Worm (Caenorhabditis elegans) whole organism, L1 larva: ENCODE data around the gene C04C3.4.
"Not testable (repeated sequence)": the region's sequence is repeated elsewhere in the genome, so short reads cannot be mapped to it uniquely, and the experiment has no call there.

Experiments used
- C34B4.2 ChIP-seq: sonication (generic microtip); optimal IDR thresholded peaks from 2 replicates; lab custom pipeline; 2017; ENCODE audit warnings: mild to moderate bottlenecking, missing genetic modification characterization, missing compliant biosample characterization
- F16B12.6 ChIP-seq: fragments of 150-350 bp; optimal IDR thresholded peaks from 2 replicates; lab custom pipeline; 2014; ENCODE audit warnings: missing biosample characterization, missing genetic modification characterization
- alr-1 ChIP-seq: fragments of 200-800 bp; sonication (Bioruptor generic); optimal IDR thresholded peaks from 2 replicates; lab custom pipeline; 2018; ENCODE audit warnings: borderline replicate concordance, mild to moderate bottlenecking, missing genetic modification characterization, missing compliant biosample characterization
- aly-2 ChIP-seq: fragments of 150-350 bp; optimal IDR thresholded peaks from 2 replicates; lab custom pipeline; 2014; ENCODE audit warnings: missing biosample characterization, missing genetic modification characterization
- ama-1 ChIP-seq: fragments of 150-350 bp; optimal IDR thresholded peaks from 2 replicates; lab custom pipeline; 2014
- blmp-1 ChIP-seq: fragments of 150-350 bp; optimal IDR thresholded peaks from 2 replicates; lab custom pipeline; 2014; ENCODE audit warnings: missing biosample characterization, missing genetic modification characterization
- ceh-90 ChIP-seq: sonication (generic microtip); optimal IDR thresholded peaks from 2 replicates; lab custom pipeline; 2016; ENCODE audit warnings: missing genetic modification characterization, missing compliant biosample characterization
- elt-2 ChIP-seq: sonication (generic microtip); optimal IDR thresholded peaks from 2 replicates; lab custom pipeline; 2016; ENCODE audit warnings: missing genetic modification characterization, mild to moderate bottlenecking, inconsistent platforms, missing compliant biosample characterization, missing genetic modification reagents
- elt-3 ChIP-seq, 6 experiments: fragments of 150-350 bp in 1 of 6; sonication (generic microtip); optimal IDR thresholded peaks; 2 replicates each; lab custom pipeline; 2017 to 2018; ENCODE audit warnings: missing biosample characterization in 6 of 6, missing genetic modification characterization in 6 of 6, inconsistent platforms in 1 of 6
- fkh-4 ChIP-seq: sonication (generic microtip); optimal IDR thresholded peaks from 2 replicates; lab custom pipeline; 2016; ENCODE audit warnings: missing compliant biosample characterization, missing genetic modification characterization, borderline replicate concordance
- fos-1 ChIP-seq: fragments of 150-350 bp; optimal IDR thresholded peaks from 2 replicates; lab custom pipeline; 2014; ENCODE audit warnings: missing biosample characterization, missing genetic modification characterization
- hpl-2 ChIP-seq: fragments of 150-350 bp; optimal IDR thresholded peaks from 2 replicates; lab custom pipeline; 2014; ENCODE audit warnings: missing biosample characterization, missing genetic modification reagents, missing genetic modification characterization
- irx-1 ChIP-seq: sonication (generic microtip); optimal IDR thresholded peaks from 2 replicates; lab custom pipeline; 2016; ENCODE audit warnings: missing genetic modification characterization, missing compliant biosample characterization
- isw-1 ChIP-seq: fragments of 200-800 bp; sonication (Bioruptor generic); IDR thresholded peaks from 2 replicates; pipeline ENCODE4 v1.3.6; 2022; ENCODE audit warnings: missing genetic modification characterization, missing compliant biosample characterization
- mab-9 ChIP-seq: fragments of 200-800 bp; sonication (Bioruptor generic); IDR thresholded peaks from 2 replicates; pipeline ENCODE4 v1.3.6; 2022; ENCODE audit warnings: missing genetic modification reagents, missing genetic modification characterization, missing compliant biosample characterization
- mep-1 ChIP-seq: fragments of 150-350 bp; optimal IDR thresholded peaks from 2 replicates; lab custom pipeline; 2014; ENCODE audit warnings: missing biosample characterization, missing genetic modification characterization
- nhr-11 ChIP-seq: fragments of 150-350 bp; optimal IDR thresholded peaks from 2 replicates; lab custom pipeline; 2014; ENCODE audit warnings: missing biosample characterization, missing genetic modification characterization
- nhr-12 ChIP-seq: sonication (generic microtip); optimal IDR thresholded peaks from 2 replicates; lab custom pipeline; 2017; ENCODE audit warnings: missing biosample characterization, missing genetic modification characterization
- nhr-19 ChIP-seq: fragments of 200-800 bp; sonication (Bioruptor generic); conservative IDR thresholded peaks from 2 replicates; pipeline ENCODE4 v1.3.6; 2022; ENCODE audit warnings: missing genetic modification characterization, missing compliant biosample characterization
- nhr-28 ChIP-seq: fragments of 150-350 bp; optimal IDR thresholded peaks from 2 replicates; lab custom pipeline; 2014; ENCODE audit warnings: missing biosample characterization, missing genetic modification characterization
- nhr-47 ChIP-seq: sonication (generic microtip); optimal IDR thresholded peaks from 2 replicates; lab custom pipeline; 2016; ENCODE audit warnings: mild to moderate bottlenecking, missing genetic modification characterization, moderate library complexity, missing compliant biosample characterization
- nhr-71 ChIP-seq: sonication (generic microtip); optimal IDR thresholded peaks from 2 replicates; lab custom pipeline; 2016; ENCODE audit warnings: mild to moderate bottlenecking, missing genetic modification characterization, moderate library complexity, missing compliant biosample characterization
- nhr-76 ChIP-seq: sonication (generic microtip); optimal IDR thresholded peaks from 2 replicates; lab custom pipeline; 2017; ENCODE audit warnings: missing biosample characterization, missing genetic modification characterization
- nhr-77 ChIP-seq: fragments of 150-350 bp; optimal IDR thresholded peaks from 2 replicates; lab custom pipeline; 2014; ENCODE audit warnings: missing biosample characterization, missing genetic modification characterization
- nhr-84 ChIP-seq: sonication (generic microtip); optimal IDR thresholded peaks from 2 replicates; lab custom pipeline; 2017; ENCODE audit warnings: missing biosample characterization, missing genetic modification characterization
- nhr-85 ChIP-seq: sonication (generic microtip); peaks from one replicate; lab custom pipeline; 2016; ENCODE audit warnings: missing genetic modification characterization, inconsistent platforms, missing compliant biosample characterization
- nhr-90 ChIP-seq: sonication (generic microtip); optimal IDR thresholded peaks from 2 replicates; lab custom pipeline; 2016; ENCODE audit warnings: mild to moderate bottlenecking, missing genetic modification characterization, missing compliant biosample characterization; ENCODE audit not compliant: poor library complexity
- pag-3 ChIP-seq: sonication (generic microtip); optimal IDR thresholded peaks from 2 replicates; lab custom pipeline; 2017; ENCODE audit warnings: missing genetic modification characterization, mild to moderate bottlenecking, missing compliant biosample characterization, antibody characterized with exemption, borderline replicate concordance; ENCODE audit not compliant: insufficient read depth
- pqm-1 ChIP-seq: sonication (generic microtip); optimal IDR thresholded peaks from 3 replicates; lab custom pipeline; 2017; ENCODE audit warnings: missing biosample characterization, missing genetic modification characterization
- snpc-4 ChIP-seq: fragments of 150-350 bp; optimal IDR thresholded peaks from 2 replicates; lab custom pipeline; 2014; ENCODE audit warnings: missing biosample characterization, missing genetic modification characterization
- sox-4 ChIP-seq: sonication (generic microtip); optimal IDR thresholded peaks from 2 replicates; lab custom pipeline; 2016; ENCODE audit warnings: missing genetic modification characterization, missing compliant biosample characterization
- sptf-1 ChIP-seq: fragments of 150-350 bp; optimal IDR thresholded peaks from 2 replicates; lab custom pipeline; 2014; ENCODE audit warnings: missing biosample characterization, missing genetic modification characterization
- unc-86 ChIP-seq: sonication (generic microtip); optimal IDR thresholded peaks from 2 replicates; lab custom pipeline; 2016; ENCODE audit warnings: missing genetic modification characterization, missing compliant biosample characterization
- ztf-4 ChIP-seq: fragments of 150-350 bp; optimal IDR thresholded peaks from 2 replicates; lab custom pipeline; 2014; ENCODE audit warnings: missing biosample characterization, missing genetic modification characterization

The C04C3.4 gene

ce11 chrIV:3422516-3422915 lies 28.4 kb downstream of the C04C3.4 start, which contains the start of gene C04C3.6:
Gene C04C3.6 (minus strand): TSS chrIV:3422616.
- TF ChIP-seq nhr-76 (tag; lab: Kevin White, UChicago) (no peak), fkh-4 (tag; lab: Kevin White, UChicago) (no peak), ceh-90 (tag; lab: Kevin White, UChicago) (no peak), ztf-4 (tag; lab: Kevin White, UChicago) (no peak), isw-1 (no peak), sox-4 (tag; lab: Kevin White, UChicago) (no peak), mab-9 (GFP tag; lab: Robert Waterston, UW) (no peak), blmp-1 (tag; lab: Kevin White, UChicago) (no peak), alr-1 (no peak), nhr-19 (GFP tag; lab: Robert Waterston, UW) (no peak)
- TF ChIP-seq, all 84 proteins: peak for 0

ce11 chrIV:3428434-3428950 lies 34.3 kb downstream of the C04C3.4 start, which contains the start of the genes C04C3.9 and srz-60:
Gene C04C3.9 (minus strand): TSS chrIV:3428534.
Gene srz-60 (plus strand): TSS chrIV:3428900.
- TF ChIP-seq sptf-1 (tag; lab: Kevin White, UChicago) (no peak), ceh-90 (tag; lab: Kevin White, UChicago) (no peak), mep-1 (tag; lab: Kevin White, UChicago) (no peak), unc-86 (tag; lab: Kevin White, UChicago) (no peak), nhr-12 (no peak), ama-1 (lab: Kevin White, UChicago) (no peak), elt-3 (tag; optimal IDR thresholded peaks at IDR 0.05; lab: Kevin White, UChicago) (no peak), aly-2 (tag; lab: Kevin White, UChicago) (no peak), pag-3 (tag; lab: Kevin White, UChicago) (no peak), fos-1 (tag; lab: Kevin White, UChicago) (no peak), snpc-4 (no peak), irx-1 (tag; lab: Kevin White, UChicago) (no peak), nhr-90 (no peak), blmp-1 (tag; lab: Kevin White, UChicago) (no peak), elt-2 (no peak), ztf-4 (tag; lab: Kevin White, UChicago) (no peak), nhr-47 (tag; lab: Kevin White, UChicago) (no peak)
- TF ChIP-seq, all 84 proteins: peak for 0

DNA sequence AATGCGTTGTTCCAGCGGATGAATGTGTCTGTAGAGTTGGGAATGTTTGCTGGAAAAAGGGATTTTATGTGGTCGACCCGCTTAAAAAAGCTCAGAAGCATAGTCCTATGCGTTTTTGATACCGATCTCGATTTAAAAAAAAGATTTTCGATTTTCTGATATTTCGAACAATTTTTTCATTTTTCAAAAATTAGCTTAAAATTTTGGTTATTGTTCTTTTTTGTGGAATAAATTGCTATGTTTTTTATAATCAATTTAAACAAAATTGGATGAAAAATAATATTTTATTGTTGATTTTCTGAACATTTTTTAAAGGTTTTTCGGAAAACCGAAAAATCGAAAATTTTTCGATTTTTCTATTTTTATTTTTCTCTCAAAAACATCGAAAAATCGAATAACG lies 39.2 kb downstream of the C04C3.4 start, which contains the start of gene C04C3.7:
Gene C04C3.7, minus strand, starts transcription at position 101 of the 400 bp plus-strand sequence.
- TF ChIP-seq nhr-71, nhr-84, F16B12.6 (tag; lab: Kevin White, UChicago): not testable (repeated sequence)

- no peak for TF ChIP-seq fos-1 (tag; lab: Kevin White, UChicago)
- no peak for TF ChIP-seq nhr-11 (tag; lab: Kevin White, UChicago)
- TF ChIP-seq mep-1 (tag; lab: Kevin White, UChicago) = no peak
- no peak for TF ChIP-seq hpl-2 (GFP tag; lab: Kevin White, UChicago)
- TF ChIP-seq nhr-28 = no peak
- no peak for TF ChIP-seq C34B4.2 (tag; lab: Kevin White, UChicago)
Observed at ce11 chrIV:3436021-3436420, 41.9 kb downstream of the C04C3.4 start, which contains the start of gene srz-32. Gene srz-32 (plus strand): TSS chrIV:3436321.

ce11 chrIV:3438022-3438421 lies 43.9 kb downstream of the C04C3.4 start, which contains the start of gene grd-13:
Gene grd-13 (plus strand): TSS chrIV:3438312.
- no peak for TF ChIP-seq nhr-77 (tag; lab: Kevin White, UChicago)
- no peak for TF ChIP-seq pqm-1 (tag; lab: Kevin White, UChicago)
- peak; percentile 87 for TF ChIP-seq nhr-85 (tag; lab: Kevin White, UChicago)
- TF ChIP-seq F16B12.6 (tag; lab: Kevin White, UChicago) = no peak
- TF ChIP-seq, all 84 proteins: peak for 1
